In the genomic region with DNA sequence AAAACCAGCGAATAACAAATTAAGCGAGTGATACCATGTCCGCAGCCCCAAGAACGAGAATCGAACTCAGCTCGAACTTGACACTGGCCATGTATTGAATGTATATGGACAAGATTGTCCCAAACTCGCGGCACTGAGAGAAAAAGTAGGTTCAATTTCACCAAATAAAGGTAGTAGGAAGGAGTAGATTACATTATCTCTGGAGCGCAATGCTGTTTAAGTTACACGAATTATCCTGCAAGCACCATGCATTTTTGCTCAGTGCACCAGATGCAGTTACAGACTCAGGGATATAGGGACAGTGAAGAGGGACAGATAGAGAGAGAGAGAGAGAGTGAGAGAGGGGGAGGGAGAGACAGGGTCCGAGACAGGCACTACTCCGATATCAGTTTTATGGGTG, we compare ENCODE assay signal across 1 fruit fly cellular context.
TF ChIP-seq lines count a peak whose summit lies in the region.

No protein-coding gene starts in this region.

TF ChIP-seq in whole organism, embryonic, 481 proteins besides CTCF, POLR2A, EP300 and RAD21 (continued from another document and continues in another):
- TF ChIP-seq CG33557 (GFP tag; optimal IDR thresholded peaks at IDR 0.05; lab: Kevin White, UChicago) (peak; percentile 50), Poxn (GFP tag; IDR thresholded peaks at IDR 0.05; lab: Robert Waterston, UW) (no peak), CG14860 (GFP tag; IDR thresholded peaks at IDR 0.05; lab: Robert Waterston, UW; ENCODE audit: partially characterized antibody) (no peak), Tbp (GFP tag; optimal IDR thresholded peaks at IDR 0.05; lab: Kevin White, UChicago) (no peak), Doc2 (GFP tag; IDR thresholded peaks at IDR 0.05; lab: Robert Waterston, UW) (no peak), dimm (GFP tag; IDR thresholded peaks at IDR 0.05; lab: Robert Waterston, UW) (no peak), Sox102F (GFP tag; optimal IDR thresholded peaks at IDR 0.05; lab: Kevin White, UChicago) (no peak), crp (GFP tag; optimal IDR thresholded peaks at IDR 0.05; lab: Kevin White, UChicago) (no peak), Hr78 (GFP tag; optimal IDR thresholded peaks at IDR 0.05; lab: Kevin White, UChicago) (no peak), Dll (GFP tag; IDR thresholded peaks at IDR 0.05; lab: Robert Waterston, UW; ENCODE audit: partially characterized antibody) (no peak), Side (GFP tag; optimal IDR thresholded peaks at IDR 0.05; lab: Kevin White, UChicago) (peak; percentile 46), Taf1 (GFP tag; IDR thresholded peaks at IDR 0.05; lab: Robert Waterston, UW) (no peak), B-H1 (GFP tag; IDR thresholded peaks at IDR 0.05; lab: Robert Waterston, UW) (peak; percentile 16; the same call in 1 of the 3 replicates), CG13287 (GFP tag; IDR thresholded peaks at IDR 0.05; lab: Robert Waterston, UW; ENCODE audit: partially characterized antibody) (no peak), HLHmδ (GFP tag; optimal IDR thresholded peaks at IDR 0.05; lab: Kevin White, UChicago) (no peak), vfl (GFP tag; optimal IDR thresholded peaks at IDR 0.05; lab: Kevin White, UChicago) (no peak), BEAF-32 (GFP tag; optimal IDR thresholded peaks at IDR 0.05; lab: Kevin White, UChicago) (no peak), Jarid2 (GFP tag; optimal IDR thresholded peaks at IDR 0.05; lab: Kevin White, UChicago) (no peak), seq (GFP tag; IDR thresholded peaks at IDR 0.05; lab: Robert Waterston, UW) (no peak), al (GFP tag; IDR thresholded peaks at IDR 0.05; lab: Robert Waterston, UW) (no peak), E2f1 (GFP tag; IDR thresholded peaks at IDR 0.05; lab: Robert Waterston, UW) (peak; percentile 37), Nf-YA (GFP tag; IDR thresholded peaks at IDR 0.05; lab: Robert Waterston, UW) (0 out of 2 replicates have a peak, but pooled peaks have one; percentile 22), HmgZ (tag; optimal IDR thresholded peaks at IDR 0.05; lab: Kevin White, UChicago) (no peak), tx (GFP tag; optimal IDR thresholded peaks at IDR 0.05; lab: Kevin White, UChicago) (no peak), D19B (GFP tag; optimal IDR thresholded peaks at IDR 0.05; lab: Kevin White, UChicago) (no peak), CG17912 (GFP tag; optimal IDR thresholded peaks at IDR 0.05; lab: Kevin White, UChicago) (no peak), Doc3 (GFP tag; IDR thresholded peaks at IDR 0.05; lab: Robert Waterston, UW; ENCODE audit: partially characterized antibody) (no peak), gce (GFP tag; IDR thresholded peaks at IDR 0.05; lab: Robert Waterston, UW) (no peak), CG6854 (GFP tag; optimal IDR thresholded peaks at IDR 0.05; lab: Kevin White, UChicago) (no peak), CG32532 (GFP tag; IDR thresholded peaks at IDR 0.05; lab: Robert Waterston, UW) (no peak), sr (GFP tag; IDR thresholded peaks at IDR 0.05; lab: Robert Waterston, UW) (no peak), Bgb (GFP tag; IDR thresholded peaks at IDR 0.05; lab: Robert Waterston, UW; ENCODE audit: partially characterized antibody) (no peak), p53 (GFP tag; optimal IDR thresholded peaks at IDR 0.05; lab: Kevin White, UChicago) (peak; percentile 18), ind (GFP tag; optimal IDR thresholded peaks at IDR 0.05; lab: Kevin White, UChicago) (peak; percentile 17), bab2 (GFP tag; optimal IDR thresholded peaks at IDR 0.05; lab: Kevin White, UChicago) (peak; percentile 19), CG17802 (tag; optimal IDR thresholded peaks at IDR 0.05; lab: Kevin White, UChicago) (peak; percentile 15), pb (GFP tag; optimal IDR thresholded peaks at IDR 0.05; lab: Kevin White, UChicago) (peak; percentile 35), Sry-δ (GFP tag; optimal IDR thresholded peaks at IDR 0.05; lab: Kevin White, UChicago) (peak; percentile 14), CG6791 (GFP tag; IDR thresholded peaks at IDR 0.05; lab: Robert Waterston, UW; ENCODE audit: partially characterized antibody) (no peak), CG2889 (GFP tag; IDR thresholded peaks at IDR 0.05; lab: Robert Waterston, UW) (no peak), Dp (GFP tag; optimal IDR thresholded peaks at IDR 0.05; lab: Kevin White, UChicago) (no peak), emc (GFP tag; optimal IDR thresholded peaks at IDR 0.05; lab: Kevin White, UChicago) (no peak), CG2116 (GFP tag; optimal IDR thresholded peaks at IDR 0.05; lab: Kevin White, UChicago) (no peak), Stat92E (GFP tag; optimal IDR thresholded peaks at IDR 0.05; lab: Kevin White, UChicago) (no peak), CG13894 (tag; optimal IDR thresholded peaks at IDR 0.05; lab: Kevin White, UChicago) (no peak), CG4617 (GFP tag; optimal IDR thresholded peaks at IDR 0.05; lab: Kevin White, UChicago; ENCODE audit: borderline replicate concordance) (no peak), ATbp (GFP tag; optimal IDR thresholded peaks at IDR 0.05; lab: Kevin White, UChicago) (no peak), Six4 (GFP tag; optimal IDR thresholded peaks at IDR 0.05; lab: Kevin White, UChicago) (peak; percentile 24), cas (GFP tag; IDR thresholded peaks at IDR 0.05; lab: Robert Waterston, UW) (no peak), unpg (GFP tag; optimal IDR thresholded peaks at IDR 0.05; lab: Kevin White, UChicago) (peak; percentile 44), D19A (tag; optimal IDR thresholded peaks at IDR 0.05; lab: Kevin White, UChicago) (peak; percentile 49), fd102C (GFP tag; optimal IDR thresholded peaks at IDR 0.05; lab: Kevin White, UChicago) (peak; percentile 46), nau (GFP tag; optimal IDR thresholded peaks at IDR 0.05; lab: Kevin White, UChicago) (no peak), Hmx (GFP tag; optimal IDR thresholded peaks at IDR 0.05; lab: Kevin White, UChicago) (no peak), HLH4C (GFP tag; IDR thresholded peaks at IDR 0.05; lab: Robert Waterston, UW; ENCODE audit: partially characterized antibody) (no peak), Abd-B (GFP tag; optimal IDR thresholded peaks at IDR 0.05; lab: Kevin White, UChicago) (peak; percentile 48), da (GFP tag; optimal IDR thresholded peaks at IDR 0.05; lab: Kevin White, UChicago) (no peak), cg (GFP tag; optimal IDR thresholded peaks at IDR 0.05; lab: Kevin White, UChicago) (no peak), CG31224 (GFP tag; IDR thresholded peaks at IDR 0.05; lab: Robert Waterston, UW) (no peak), sd (tag; optimal IDR thresholded peaks at IDR 0.05; lab: Kevin White, UChicago) (no peak), nom (GFP tag; optimal IDR thresholded peaks at IDR 0.05; lab: Kevin White, UChicago) (peak; percentile 66), CG6175 (GFP tag; IDR thresholded peaks at IDR 0.05; lab: Robert Waterston, UW) (no peak), CG2875 (GFP tag; optimal IDR thresholded peaks at IDR 0.05; lab: Kevin White, UChicago) (no peak), eve (GFP tag; optimal IDR thresholded peaks at IDR 0.05; lab: Kevin White, UChicago) (no peak), CG6689 (GFP tag; IDR thresholded peaks at IDR 0.05; lab: Robert Waterston, UW) (peak; percentile 43), fu2 (GFP tag; optimal IDR thresholded peaks at IDR 0.05; lab: Kevin White, UChicago) (peak; percentile 1), Trl (optimal IDR thresholded peaks at IDR 0.05; lab: Kevin White, UChicago) (peak in 1 of 2 experiments; percentile 23), Trl (GFP tag; optimal IDR thresholded peaks at IDR 0.05; lab: Kevin White, UChicago) (peak; percentile 37), Camta (GFP tag; optimal IDR thresholded peaks at IDR 0.05; lab: Kevin White, UChicago) (peak; percentile 2), Atf3 (GFP tag; optimal IDR thresholded peaks at IDR 0.05; lab: Kevin White, UChicago) (peak; percentile 41), CG10366 (GFP tag; IDR thresholded peaks at IDR 0.05; lab: Robert Waterston, UW) (peak; percentile 45; the same call in 1 of the 2 replicates), bbx (GFP tag; IDR thresholded peaks at IDR 0.05; lab: Robert Waterston, UW; ENCODE audit: partially characterized antibody) (no peak), shn (GFP tag; optimal IDR thresholded peaks at IDR 0.05; lab: Kevin White, UChicago) (peak; percentile 38), z (GFP tag; IDR thresholded peaks at IDR 0.05; lab: Robert Waterston, UW) (no peak), CG10565 (GFP tag; optimal IDR thresholded peaks at IDR 0.05; lab: Kevin White, UChicago) (no peak), caup (GFP tag; optimal IDR thresholded peaks at IDR 0.05; lab: Kevin White, UChicago; ENCODE audit: severe bottlenecking) (no peak), bigmax (GFP tag; optimal IDR thresholded peaks at IDR 0.05; lab: Kevin White, UChicago) (no peak), tna (GFP tag; IDR thresholded peaks at IDR 0.05; lab: Robert Waterston, UW; ENCODE audit: partially characterized antibody) (no peak), Opbp (GFP tag; IDR thresholded peaks at IDR 0.05; lab: Robert Waterston, UW; ENCODE audit: partially characterized antibody) (no peak), Med (GFP tag; lab: Kevin White, UChicago) (peak; percentile 82), abd-A (tag; optimal IDR thresholded peaks at IDR 0.05; lab: Kevin White, UChicago) (no peak), CG6765 (GFP tag; optimal IDR thresholded peaks at IDR 0.05; lab: Kevin White, UChicago) (no peak), C15 (GFP tag; IDR thresholded peaks at IDR 0.05; lab: Robert Waterston, UW) (no peak), D (optimal IDR thresholded peaks at IDR 0.05; lab: Kevin White, UChicago) (no peak), D (GFP tag; optimal IDR thresholded peaks at IDR 0.05; lab: Kevin White, UChicago) (peak; percentile 33), CG13123 (GFP tag; optimal IDR thresholded peaks at IDR 0.05; lab: Kevin White, UChicago) (no peak), hb (GFP tag; IDR thresholded peaks at IDR 0.05; lab: Robert Waterston, UW; ENCODE audit: partially characterized antibody) (no peak), dm (GFP tag; optimal IDR thresholded peaks at IDR 0.05; lab: Kevin White, UChicago) (peak; percentile 36), HHEX (GFP tag; optimal IDR thresholded peaks at IDR 0.05; lab: Kevin White, UChicago) (no peak), CG2199 (GFP tag; IDR thresholded peaks at IDR 0.05; lab: Robert Waterston, UW) (no peak), az2 (GFP tag; optimal IDR thresholded peaks at IDR 0.05; lab: Kevin White, UChicago) (peak; percentile 60), Fer2 (tag; optimal IDR thresholded peaks at IDR 0.05; lab: Kevin White, UChicago) (no peak), CG2202 (tag; optimal IDR thresholded peaks at IDR 0.05; lab: Kevin White, UChicago) (peak; percentile 53), tll (GFP tag; optimal IDR thresholded peaks at IDR 0.05; lab: Kevin White, UChicago) (no peak), pros (GFP tag; optimal IDR thresholded peaks at IDR 0.05; lab: Kevin White, UChicago) (no peak), CG15479 (GFP tag; optimal IDR thresholded peaks at IDR 0.05; lab: Kevin White, UChicago) (no peak), cwo (GFP tag; optimal IDR thresholded peaks at IDR 0.05; lab: Kevin White, UChicago) (no peak), HLH54F (GFP tag; optimal IDR thresholded peaks at IDR 0.05; lab: Kevin White, UChicago) (no peak), lilli (GFP tag; optimal IDR thresholded peaks at IDR 0.05; lab: Kevin White, UChicago) (peak; percentile 47), CG32772 (GFP tag; IDR thresholded peaks at IDR 0.05; lab: Robert Waterston, UW) (0 out of 2 replicates have a peak, but pooled peaks have one; percentile 17), pita (GFP tag; optimal IDR thresholded peaks at IDR 0.05; lab: Kevin White, UChicago) (no peak), ewg (GFP tag; optimal IDR thresholded peaks at IDR 0.05; lab: Kevin White, UChicago) (no peak), CG15011 (GFP tag; optimal IDR thresholded peaks at IDR 0.05; lab: Kevin White, UChicago) (no peak), B-H2 (GFP tag; optimal IDR thresholded peaks at IDR 0.05; lab: Kevin White, UChicago) (no peak), CG12299 (tag; optimal IDR thresholded peaks at IDR 0.05; lab: Kevin White, UChicago) (no peak), Oaz (GFP tag; IDR thresholded peaks at IDR 0.05; lab: Robert Waterston, UW) (no peak), CG8290 (GFP tag; optimal IDR thresholded peaks at IDR 0.05; lab: Kevin White, UChicago) (no peak), CG8290 (tag; optimal IDR thresholded peaks at IDR 0.05; lab: Kevin White, UChicago) (peak in 1 of 2 experiments; percentile 38), zf30C (GFP tag; optimal IDR thresholded peaks at IDR 0.05; lab: Kevin White, UChicago) (peak; percentile 83), HLH3B (GFP tag; IDR thresholded peaks at IDR 0.05; lab: Robert Waterston, UW) (no peak), CG17829 (tag; optimal IDR thresholded peaks at IDR 0.05; lab: Kevin White, UChicago) (peak; percentile 75), yki (optimal IDR thresholded peaks at IDR 0.05; lab: Kevin White, UChicago) (no peak), Ets65A (GFP tag; lab: Kevin White, UChicago) (peak; percentile 96), nmo (GFP tag; optimal IDR thresholded peaks at IDR 0.05; lab: Kevin White, UChicago) (peak; percentile 47), Kr (GFP tag; optimal IDR thresholded peaks at IDR 0.05; lab: Kevin White, UChicago) (no peak), CG15601 (tag; optimal IDR thresholded peaks at IDR 0.05; lab: Kevin White, UChicago) (no peak), Rfx (GFP tag; IDR thresholded peaks at IDR 0.05; lab: Robert Waterston, UW) (no peak), Xbp1 (GFP tag; optimal IDR thresholded peaks at IDR 0.05; lab: Kevin White, UChicago) (peak; percentile 38), Atf-2 (GFP tag; optimal IDR thresholded peaks at IDR 0.05; lab: Kevin White, UChicago) (peak; percentile 55), hth (optimal IDR thresholded peaks at IDR 0.05; lab: Kevin White, UChicago) (no peak), CG17359 (tag; optimal IDR thresholded peaks at IDR 0.05; lab: Kevin White, UChicago) (peak; percentile 32), Oli (tag; optimal IDR thresholded peaks at IDR 0.05; lab: Kevin White, UChicago) (peak; percentile 48), CG11723 (GFP tag; optimal IDR thresholded peaks at IDR 0.05; lab: Kevin White, UChicago) (no peak), CG31441 (GFP tag; IDR thresholded peaks at IDR 0.05; lab: Robert Waterston, UW) (peak; percentile 41; the same call in 1 of the 2 replicates), tup (GFP tag; optimal IDR thresholded peaks at IDR 0.05; lab: Kevin White, UChicago) (peak; percentile 39), stwl (tag; optimal IDR thresholded peaks at IDR 0.05; lab: Kevin White, UChicago) (no peak), HmgD (GFP tag; optimal IDR thresholded peaks at IDR 0.05; lab: Kevin White, UChicago) (peak; percentile 8), MBD-R2 (GFP tag; IDR thresholded peaks at IDR 0.05; lab: Robert Waterston, UW) (no peak), CG3847 (GFP tag; IDR thresholded peaks at IDR 0.05; lab: Robert Waterston, UW) (0 out of 2 replicates have a peak, but pooled peaks have one; percentile 7), gfzf (GFP tag; optimal IDR thresholded peaks at IDR 0.05; lab: Kevin White, UChicago) (no peak)
